Worm (Caenorhabditis elegans): ENCODE data around the gene rps-21.
A peak's percentile ranks its signal among the peaks of the same experiment; 100 is the strongest.

Gene rps-21

ce11 chrIII:7179538-7180301 is 9.7 kb downstream of the rps-21 start, which contains the start of the genes rps-14 and rpl-36 (continued):
- TF ChIP-seq efl-3 (GFP tag; optimal IDR thresholded peaks at IDR 0.05) (no peak), jun-1 (tag; optimal IDR thresholded peaks at IDR 0.05) (peak; percentile 86), lin-14 (GFP tag; optimal IDR thresholded peaks at IDR 0.05) (peak; percentile 92), tbx-2 (tag; optimal IDR thresholded peaks at IDR 0.05) (peak; percentile 87), fos-1 (tag; optimal IDR thresholded peaks at IDR 0.05) (peak; percentile 84), lsy-2 (tag; optimal IDR thresholded peaks at IDR 0.05) (peak; percentile 95 to 96), mab-9 (GFP tag; IDR thresholded peaks at IDR 0.05) (peak; percentile 59), skn-1 (tag; optimal IDR thresholded peaks at IDR 0.05) (peak; percentile 94), zag-1 (tag; optimal IDR thresholded peaks at IDR 0.05) (peak; percentile 51), dpl-1 (GFP tag; optimal IDR thresholded peaks at IDR 0.05) (peak; percentile 83 to 86 (median 86)), swsn-7 (tag; optimal IDR thresholded peaks at IDR 0.05) (peak; percentile 92), fkh-8 (tag; optimal IDR thresholded peaks at IDR 0.05) (peak; percentile 88), tlp-1 (tag; optimal IDR thresholded peaks at IDR 0.05) (no peak), ceh-8 (GFP tag; optimal IDR thresholded peaks at IDR 0.05) (peak; percentile 67), xbp-1 (tag; optimal IDR thresholded peaks at IDR 0.05) (peak; percentile 94), unc-130 (tag; optimal IDR thresholded peaks at IDR 0.05) (peak; percentile 96), nhr-90 (tag; optimal IDR thresholded peaks at IDR 0.05; ENCODE audit: poor library complexity) (peak; percentile 92), C04F5.9 (tag; optimal IDR thresholded peaks at IDR 0.05) (peak; percentile 78), nhr-71 (tag; optimal IDR thresholded peaks at IDR 0.05) (peak; percentile 93), ztf-4 (tag; optimal IDR thresholded peaks at IDR 0.05) (peak; percentile 67), grh-1 (GFP tag; IDR thresholded peaks at IDR 0.05) (peak; percentile 70), pax-3 (tag; optimal IDR thresholded peaks at IDR 0.05) (peak; percentile 72), Y116A8C.19 (tag; optimal IDR thresholded peaks at IDR 0.05; ENCODE audit: borderline replicate concordance) (no peak), lin-13 (GFP tag; optimal IDR thresholded peaks at IDR 0.05) (peak; percentile 87), mdl-1 (tag; optimal IDR thresholded peaks at IDR 0.05) (peak in 1 of 2 experiments; percentile 82), nhr-85 (tag) (peak; percentile 94), egl-13 (tag; optimal IDR thresholded peaks at IDR 0.05) (peak; percentile 71), nhr-77 (tag; optimal IDR thresholded peaks at IDR 0.05) (peak; percentile 90), ceh-88 (GFP tag; IDR thresholded peaks at IDR 0.05) (peak; percentile 68), isw-1 (GFP tag; IDR thresholded peaks at IDR 0.05) (peak; percentile 94), C16A3.4 (tag; optimal IDR thresholded peaks at IDR 0.05) (peak; percentile 96), unc-62 (GFP tag; optimal IDR thresholded peaks at IDR 0.05) (no peak), rnt-1 (tag; optimal IDR thresholded peaks at IDR 0.05) (peak; percentile 90), ces-1 (GFP tag; optimal IDR thresholded peaks at IDR 0.05) (no peak), nhr-28 (tag; optimal IDR thresholded peaks at IDR 0.05) (no peak), pqm-1 (tag; optimal IDR thresholded peaks at IDR 0.05) (no peak), aha-1 (tag; optimal IDR thresholded peaks at IDR 0.05) (peak; percentile 77), lin-35 (GFP tag; optimal IDR thresholded peaks at IDR 0.05) (peak; percentile 88 to 93), pag-3 (tag; optimal IDR thresholded peaks at IDR 0.05; ENCODE audit: borderline replicate concordance, insufficient read depth) (no peak), unc-98 (GFP tag; IDR thresholded peaks at IDR 0.05) (no peak), nhr-20 (tag; optimal IDR thresholded peaks at IDR 0.05) (peak; percentile 94)

DNA sequence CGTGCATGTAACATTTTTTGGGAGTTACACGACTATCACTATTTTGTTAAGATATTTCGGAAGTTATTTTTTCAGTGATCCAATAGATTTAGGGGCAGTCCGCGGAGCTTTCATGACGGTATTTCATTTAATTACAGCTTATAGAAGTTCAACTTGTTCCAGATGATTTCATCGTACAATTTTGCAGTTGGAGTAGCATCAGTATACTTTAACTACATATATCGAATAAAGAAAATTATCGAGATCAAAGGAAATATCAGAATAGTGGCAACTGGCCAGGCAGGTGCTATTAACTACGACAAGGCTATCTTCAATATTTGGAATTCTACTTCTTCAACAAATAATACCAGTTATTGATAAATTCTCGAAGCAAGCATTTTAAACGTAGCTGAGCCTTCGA is 10.9 kb downstream of the rps-21 start:
- TF ChIP-seq rnt-1 (tag; optimal IDR thresholded peaks at IDR 0.05) = no peak
- peak in 1 of 2 experiments; percentile 14 for TF ChIP-seq lsy-2 (tag; optimal IDR thresholded peaks at IDR 0.05)
- TF ChIP-seq fkh-10 (GFP tag; optimal IDR thresholded peaks at IDR 0.05) = no peak
- TF ChIP-seq lin-14 (GFP tag; optimal IDR thresholded peaks at IDR 0.05) = no peak
- TF ChIP-seq nhr-85 (tag) = peak; percentile 46
- TF ChIP-seq efl-1 (optimal IDR thresholded peaks at IDR 0.05) = no peak
- peak in 1 of 2 experiments; percentile 85 for TF ChIP-seq efl-1 (GFP tag; optimal IDR thresholded peaks at IDR 0.05 in 1 of 2)
- no peak for TF ChIP-seq ces-1 (GFP tag; optimal IDR thresholded peaks at IDR 0.05)
